Fruit fly (Drosophila melanogaster) whole organism, embryonic: Measurements from ENCODE around the gene CG2931.

Experiments
- Atf6 ChIP-seq: fragments of 200-800 bp; sonication (Bioruptor generic); IDR thresholded peaks from 2 replicates; pipeline ENCODE4 v1.3.6; 2022; ENCODE audit warnings: missing biosample characterization, missing genetic modification characterization
- CG10209 ChIP-seq: fragments of 200-800 bp; sonication (Bioruptor generic); optimal IDR thresholded peaks from 3 replicates; lab custom pipeline; 2017; ENCODE audit warnings: missing biosample characterization, mild to moderate bottlenecking, missing genetic modification characterization, missing genetic modification reagents
- CG11456 ChIP-seq: fragments of 200-800 bp; sonication (Bioruptor generic); IDR thresholded peaks from 3 replicates; pipeline ENCODE4 v1.3.6; 2022; ENCODE audit warnings: missing biosample characterization, missing genetic modification characterization
- CG11560 ChIP-seq: fragments of 200-800 bp; sonication (Bioruptor generic); IDR thresholded peaks from 3 replicates; pipeline ENCODE4 v1.3.6; 2022; ENCODE audit warnings: missing biosample characterization, missing genetic modification characterization
- CG12659 ChIP-seq: fragments of 200-800 bp; sonication (Bioruptor generic); optimal IDR thresholded peaks from 3 replicates; lab custom pipeline; 2017; ENCODE audit warnings: mild to moderate bottlenecking, missing biosample characterization, missing genetic modification reagents, missing genetic modification characterization
- CG12769 ChIP-seq: fragments of 200-800 bp; sonication (Bioruptor generic); optimal IDR thresholded peaks from 2 replicates; lab custom pipeline; 2019; ENCODE audit warnings: missing biosample characterization, mild to moderate bottlenecking, missing genetic modification characterization, moderate library complexity
- CG13123 ChIP-seq: fragments of 200-800 bp; sonication (Bioruptor generic); optimal IDR thresholded peaks from 2 replicates; lab custom pipeline; 2016; ENCODE audit warnings: missing biosample characterization, missing genetic modification characterization
- CG13287 ChIP-seq: fragments of 200-800 bp; sonication (Bioruptor generic); IDR thresholded peaks from 2 replicates; pipeline ENCODE4 v1.3.6; 2022; ENCODE audit warnings: missing biosample characterization, missing genetic modification characterization; ENCODE audit not compliant: partially characterized antibody
- CG17568 ChIP-seq: fragments of 200-800 bp; sonication (Bioruptor generic); optimal IDR thresholded peaks from 2 replicates; lab custom pipeline; 2018; ENCODE audit warnings: missing biosample characterization, mild to moderate bottlenecking, missing genetic modification characterization, moderate library complexity
- CG18599 ChIP-seq: fragments of 200-800 bp; sonication (Bioruptor generic); optimal IDR thresholded peaks from 3 replicates; lab custom pipeline; 2017; ENCODE audit warnings: missing biosample characterization, missing genetic modification characterization, mild to moderate bottlenecking, moderate library complexity, missing genetic modification reagents
- CG3065 ChIP-seq: fragments of 200-800 bp; sonication (Bioruptor generic); optimal IDR thresholded peaks from 2 replicates; lab custom pipeline; 2016; ENCODE audit warnings: missing biosample characterization, missing genetic modification characterization
- CG3847 ChIP-seq: fragments of 200-800 bp; sonication (Bioruptor generic); IDR thresholded peaks from 2 replicates; pipeline ENCODE4 v1.3.6; 2022; ENCODE audit warnings: missing biosample characterization, missing genetic modification characterization
- CG4328 ChIP-seq: fragments of 200-800 bp; sonication (Bioruptor generic); optimal IDR thresholded peaks from 3 replicates; lab custom pipeline; 2017; ENCODE audit warnings: missing biosample characterization, missing genetic modification reagents, missing genetic modification characterization
- CG4404 ChIP-seq: fragments of 200-800 bp; sonication (Bioruptor generic); IDR thresholded peaks from 2 replicates; pipeline ENCODE4 v1.3.6; 2022; ENCODE audit warnings: missing biosample characterization, missing genetic modification characterization
- CG6765 ChIP-seq: fragments of 200-800 bp; sonication (Bioruptor generic); optimal IDR thresholded peaks from 3 replicates; lab custom pipeline; 2017; ENCODE audit warnings: missing biosample characterization, mild to moderate bottlenecking, missing genetic modification characterization
- CG7786 ChIP-seq: fragments of 200-800 bp; sonication (Bioruptor generic); optimal IDR thresholded peaks from 2 replicates; lab custom pipeline; 2016; ENCODE audit warnings: missing biosample characterization, missing genetic modification characterization
- CTCF ChIP-seq: fragments of 200-800 bp; sonication (Bioruptor generic); optimal IDR thresholded peaks from 2 replicates; lab custom pipeline; 2017; ENCODE audit warnings: missing biosample characterization, mild to moderate bottlenecking, missing genetic modification characterization, moderate library complexity
- Deaf1 ChIP-seq: fragments of 200-800 bp; optimal IDR thresholded peaks from 3 replicates; lab custom pipeline; 2019; ENCODE audit warnings: missing biosample characterization, mild to moderate bottlenecking, missing genetic modification characterization, moderate library complexity
- Dp ChIP-seq: fragments of 200-800 bp; sonication (Bioruptor generic); optimal IDR thresholded peaks from 2 replicates; lab custom pipeline; 2018; ENCODE audit warnings: missing biosample characterization, mild to moderate bottlenecking, missing genetic modification characterization, moderate library complexity
- HLH4C ChIP-seq: fragments of 200-800 bp; sonication (Bioruptor generic); IDR thresholded peaks from 3 replicates; pipeline ENCODE4 v1.3.6; 2022; ENCODE audit warnings: missing biosample characterization, missing genetic modification characterization; ENCODE audit not compliant: partially characterized antibody
- Hmx ChIP-seq: fragments of 200-800 bp; sonication (Bioruptor generic); optimal IDR thresholded peaks from 2 replicates; lab custom pipeline; 2016; ENCODE audit warnings: missing biosample characterization, missing genetic modification characterization
- Max ChIP-seq: fragments of 200-800 bp; sonication (Bioruptor generic); optimal IDR thresholded peaks from 2 replicates; lab custom pipeline; 2016; ENCODE audit warnings: missing biosample characterization, mild to moderate bottlenecking, missing genetic modification characterization
- NfI ChIP-seq: fragments of 200-800 bp; sonication (Bioruptor generic); optimal IDR thresholded peaks from 3 replicates; lab custom pipeline; 2018; ENCODE audit warnings: missing biosample characterization, mild to moderate bottlenecking, missing genetic modification characterization, moderate library complexity
- Oaz ChIP-seq: fragments of 200-800 bp; sonication (Bioruptor generic); IDR thresholded peaks from 2 replicates; pipeline ENCODE4 v1.3.6; 2022; ENCODE audit warnings: missing biosample characterization, missing genetic modification characterization
- Sox100B ChIP-seq: fragments of 200-800 bp; sonication (Bioruptor generic); optimal IDR thresholded peaks from 3 replicates; lab custom pipeline; 2018; ENCODE audit warnings: missing biosample characterization, mild to moderate bottlenecking, missing genetic modification characterization
- Sox102F ChIP-seq: fragments of 200-800 bp; sonication (Bioruptor generic); optimal IDR thresholded peaks from 2 replicates; lab custom pipeline; 2018; ENCODE audit warnings: missing biosample characterization, mild to moderate bottlenecking, missing genetic modification characterization, moderate library complexity
- Taf1 ChIP-seq: fragments of 200-800 bp; sonication (Bioruptor generic); IDR thresholded peaks from 2 replicates; pipeline ENCODE4 v1.3.6; 2022; ENCODE audit warnings: missing biosample characterization, missing genetic modification characterization
- abd-A ChIP-seq: fragments of 200-800 bp; sonication (Bioruptor generic); optimal IDR thresholded peaks from 3 replicates; lab custom pipeline; 2019; ENCODE audit warnings: missing biosample characterization, mild to moderate bottlenecking, missing genetic modification characterization, moderate library complexity
- ash1 ChIP-seq: fragments of 200-800 bp; sonication (Bioruptor generic); optimal IDR thresholded peaks from 2 replicates; lab custom pipeline; 2018; ENCODE audit warnings: missing biosample characterization, mild to moderate bottlenecking, missing genetic modification characterization
- btn ChIP-seq: fragments of 200-800 bp; sonication (Bioruptor generic); optimal IDR thresholded peaks from 2 replicates; lab custom pipeline; 2016; ENCODE audit warnings: missing biosample characterization, missing genetic modification characterization
- cg ChIP-seq: fragments of 200-800 bp; sonication (Bioruptor generic); optimal IDR thresholded peaks from 3 replicates; lab custom pipeline; 2019; ENCODE audit warnings: missing biosample characterization, mild to moderate bottlenecking, missing genetic modification characterization, moderate library complexity
- chif ChIP-seq, 2 experiments: fragments of 200-800 bp; sonication (Bioruptor generic); optimal IDR thresholded peaks; 3 replicates each; lab custom pipeline; 2016; ENCODE audit warnings: missing biosample characterization in 2 of 2, missing genetic modification characterization in 2 of 2
- dati ChIP-seq: fragments of 200-800 bp; sonication (Bioruptor generic); IDR thresholded peaks from 2 replicates; pipeline ENCODE4 v1.3.6; 2022; ENCODE audit warnings: missing biosample characterization, missing genetic modification characterization
- dimm ChIP-seq: fragments of 200-800 bp; sonication (Bioruptor generic); IDR thresholded peaks from 2 replicates; pipeline ENCODE4 v1.3.6; 2022; ENCODE audit warnings: missing biosample characterization, missing genetic modification characterization
- dysf ChIP-seq: fragments of 200-800 bp; sonication (Bioruptor generic); IDR thresholded peaks from 3 replicates; pipeline ENCODE4 v1.3.6; 2022; ENCODE audit warnings: missing biosample characterization, missing genetic modification characterization
- emc ChIP-seq: fragments of 200-800 bp; sonication (Bioruptor generic); optimal IDR thresholded peaks from 2 replicates; lab custom pipeline; 2016; ENCODE audit warnings: missing biosample characterization, missing genetic modification characterization
- fu2 ChIP-seq: fragments of 200-800 bp; sonication (Bioruptor generic); optimal IDR thresholded peaks from 2 replicates; lab custom pipeline; 2016; ENCODE audit warnings: missing biosample characterization, missing genetic modification characterization
- h ChIP-seq: fragments of >200 bp; optimal IDR thresholded peaks from 2 replicates; lab custom pipeline; 2017
- hbn ChIP-seq: fragments of 200-800 bp; sonication (Bioruptor generic); IDR thresholded peaks from 2 replicates; pipeline ENCODE4 v1.3.6; 2022; ENCODE audit warnings: missing biosample characterization, missing genetic modification characterization; ENCODE audit not compliant: partially characterized antibody
- ind ChIP-seq: fragments of 200-800 bp; sonication (Bioruptor generic); optimal IDR thresholded peaks from 3 replicates; lab custom pipeline; 2016; ENCODE audit warnings: missing biosample characterization, missing genetic modification characterization
- nerfin-2 ChIP-seq: fragments of 200-800 bp; sonication (Bioruptor generic); IDR thresholded peaks from 2 replicates; pipeline ENCODE4 v1.3.6; 2022; ENCODE audit warnings: missing biosample characterization, missing genetic modification characterization; ENCODE audit not compliant: partially characterized antibody
- oc ChIP-seq: fragments of 200-800 bp; sonication (Bioruptor generic); optimal IDR thresholded peaks from 2 replicates; lab custom pipeline; 2018; ENCODE audit warnings: missing biosample characterization, mild to moderate bottlenecking, missing genetic modification characterization, moderate library complexity
- p53 ChIP-seq: fragments of 200-800 bp; sonication (Bioruptor generic); optimal IDR thresholded peaks from 2 replicates; lab custom pipeline; 2016; ENCODE audit warnings: missing biosample characterization, missing genetic modification characterization
- pb ChIP-seq: fragments of 200-800 bp; sonication (Bioruptor generic); optimal IDR thresholded peaks from 3 replicates; lab custom pipeline; 2016; ENCODE audit warnings: missing biosample characterization, missing genetic modification characterization
- repo ChIP-seq: fragments of 200-800 bp; sonication (Bioruptor generic); optimal IDR thresholded peaks from 2 replicates; lab custom pipeline; 2016; ENCODE audit warnings: missing biosample characterization, missing genetic modification characterization
- rib ChIP-seq: fragments of 200-800 bp; sonication (Bioruptor generic); IDR thresholded peaks from 2 replicates; pipeline ENCODE4 v1.3.6; 2022; ENCODE audit warnings: missing biosample characterization, missing genetic modification characterization
- sd ChIP-seq: fragments of 200-800 bp; sonication (Bioruptor generic); optimal IDR thresholded peaks from 3 replicates; lab custom pipeline; 2018; ENCODE audit warnings: missing biosample characterization, mild to moderate bottlenecking, missing genetic modification characterization, moderate library complexity
- slou ChIP-seq: fragments of 200-800 bp; sonication (Bioruptor generic); optimal IDR thresholded peaks from 3 replicates; lab custom pipeline; 2016; ENCODE audit warnings: missing biosample characterization, missing genetic modification characterization
- sr ChIP-seq: fragments of 200-800 bp; sonication (Bioruptor generic); IDR thresholded peaks from 3 replicates; pipeline ENCODE4 v1.3.6; 2022; ENCODE audit warnings: missing biosample characterization, missing genetic modification characterization
- ttk ChIP-seq: fragments of 200-800 bp; sonication (Bioruptor generic); IDR thresholded peaks from 2 replicates; pipeline ENCODE4 v2.1.2; 2022; ENCODE audit warnings: missing biosample characterization, missing genetic modification characterization
- wor ChIP-seq: fragments of 200-800 bp; sonication (Bioruptor generic); IDR thresholded peaks from 2 replicates; pipeline ENCODE4 v1.3.6; 2022; ENCODE audit warnings: missing biosample characterization, missing genetic modification characterization

CG2931 gene

DNA sequence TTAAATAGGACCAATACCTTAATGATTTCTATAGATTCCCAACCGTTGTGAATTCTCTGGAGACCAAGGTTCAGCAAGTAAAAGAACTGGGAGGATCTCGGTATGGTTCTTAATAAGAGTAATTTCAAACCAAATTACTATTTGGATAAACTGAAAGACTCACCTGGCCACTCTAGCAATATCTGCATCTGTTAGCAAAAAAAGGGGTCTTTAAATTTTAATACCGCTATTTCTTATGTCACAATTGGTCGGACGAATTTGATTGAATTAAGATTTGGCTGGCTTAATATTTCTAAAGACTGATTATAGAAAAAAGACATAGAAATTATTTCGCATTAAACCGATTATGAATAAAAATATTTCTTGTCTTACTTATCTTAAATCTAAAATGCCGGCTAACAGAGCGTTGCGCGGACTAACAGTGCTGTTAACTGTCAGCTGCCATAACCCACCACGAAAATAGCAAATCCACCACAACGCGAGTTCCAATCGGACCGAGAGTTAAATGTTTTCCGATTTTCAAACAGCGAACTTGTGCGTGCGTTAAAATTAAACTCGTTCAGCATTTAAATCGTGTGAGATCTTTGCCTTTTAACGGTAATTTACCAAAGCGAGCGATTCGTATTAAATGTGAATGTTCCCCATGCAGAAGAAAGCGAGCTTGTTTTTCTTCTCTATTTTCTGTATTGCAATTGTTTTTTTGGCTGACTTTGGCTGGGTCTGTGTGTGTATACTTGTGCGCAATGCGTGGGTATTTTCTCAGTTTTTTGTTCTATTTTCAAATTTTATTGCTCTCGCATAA, 2.4 kb upstream of the CG2931 start, which contains the start of gene CRMP (continued):
- TF ChIP-seq CG3065 (GFP tag; lab: Kevin White, UChicago) (no peak), pb (GFP tag; lab: Kevin White, UChicago) (no peak), nerfin-2 (GFP tag; lab: Robert Waterston, UW) (no peak), CG18599 (GFP tag; lab: Kevin White, UChicago) (no peak), Taf1 (GFP tag; lab: Robert Waterston, UW) (no peak), CG13287 (peak; percentile 59), chif (GFP tag; optimal IDR thresholded peaks at IDR 0.05; lab: Kevin White, UChicago) (no peak), CG11560 (tag; lab: Robert Waterston, UW) (no peak), ind (GFP tag; lab: Kevin White, UChicago) (no peak), CG4328 (no peak), Hmx (GFP tag; lab: Kevin White, UChicago) (no peak), Dp (GFP tag; lab: Kevin White, UChicago) (peak; percentile 15), cg (peak; percentile 44), Atf6 (GFP tag; lab: Robert Waterston, UW) (no peak), ash1 (GFP tag; lab: Kevin White, UChicago) (no peak), slou (GFP tag; lab: Kevin White, UChicago) (no peak), wor (GFP tag; lab: Robert Waterston, UW) (no peak), Sox102F (no peak), hbn (GFP tag; lab: Robert Waterston, UW) (peak; percentile 54), CTCF (no peak), CG12659 (GFP tag; lab: Kevin White, UChicago) (peak; percentile 25), CG7786 (no peak), fu2 (GFP tag; lab: Kevin White, UChicago) (no peak), Deaf1 (tag; lab: Kevin White, UChicago) (peak; percentile 62), HLH4C (GFP tag; lab: Robert Waterston, UW) (no peak), CG13123 (GFP tag; lab: Kevin White, UChicago) (no peak), sd (no peak), CG4404 (GFP tag; lab: Robert Waterston, UW) (no peak), rib (GFP tag; lab: Robert Waterston, UW) (no peak), Oaz (GFP tag; lab: Robert Waterston, UW) (no peak), dimm (no peak), NfI (GFP tag; lab: Kevin White, UChicago) (no peak), dysf (no peak), Sox100B (GFP tag; lab: Kevin White, UChicago) (no peak), CG12769 (tag; lab: Kevin White, UChicago) (no peak), emc (no peak), CG11456 (GFP tag; lab: Robert Waterston, UW) (no peak), dati (no peak), btn (GFP tag; lab: Kevin White, UChicago) (no peak), oc (no peak), abd-A (tag; lab: Kevin White, UChicago) (no peak), CG3847 (GFP tag; lab: Robert Waterston, UW) (no peak), Max (GFP tag; lab: Kevin White, UChicago) (no peak), p53 (GFP tag; lab: Kevin White, UChicago) (no peak), ttk (GFP tag; lab: Robert Waterston, UW) (no peak), CG10209 (GFP tag; lab: Kevin White, UChicago) (no peak), CG6765 (GFP tag; lab: Kevin White, UChicago) (peak; percentile 40), repo (no peak), h (lab: Kevin White, UChicago) (no peak), CG17568 (GFP tag; lab: Kevin White, UChicago) (peak; percentile 49), sr (peak; percentile 85)
